Fruit fly (Drosophila melanogaster): ENCODE measurements around the gene Marcal1.

Gene Marcal1

dm6 chr2L:5000919-5001581 lies 45.7 kb downstream of the Marcal1 start (continued):
- no peak for TF ChIP-seq Hey (tag; optimal IDR thresholded peaks at IDR 0.05)
- TF ChIP-seq D (optimal IDR thresholded peaks at IDR 0.05), result peak; percentile 57
- TF ChIP-seq D (GFP tag; optimal IDR thresholded peaks at IDR 0.05), result no peak
- TF ChIP-seq tup (GFP tag; optimal IDR thresholded peaks at IDR 0.05), result no peak
- TF ChIP-seq eve (GFP tag; optimal IDR thresholded peaks at IDR 0.05), result peak in 1 of 2 experiments; percentile 44
- no peak for TF ChIP-seq odd (GFP tag; optimal IDR thresholded peaks at IDR 0.05)
- no peak for TF ChIP-seq pfk (GFP tag; optimal IDR thresholded peaks at IDR 0.05)
- TF ChIP-seq CG2875 (GFP tag; optimal IDR thresholded peaks at IDR 0.05), result peak; percentile 6
- TF ChIP-seq CG3281 (GFP tag; optimal IDR thresholded peaks at IDR 0.05), result no peak
- TF ChIP-seq NC2β (GFP tag; optimal IDR thresholded peaks at IDR 0.05), result no peak
- peak; percentile 30; the same call in 1 of the 2 replicates for TF ChIP-seq amos (GFP tag; IDR thresholded peaks at IDR 0.05; ENCODE audit: partially characterized antibody)
- no peak for TF ChIP-seq CG30431 (GFP tag; optimal IDR thresholded peaks at IDR 0.05)
- no peak for TF ChIP-seq CG6854 (GFP tag; optimal IDR thresholded peaks at IDR 0.05)
- peak in 1 of 2 experiments; percentile 100 for TF ChIP-seq Eip74EF (GFP tag; optimal IDR thresholded peaks at IDR 0.05)
- no peak for TF ChIP-seq fd96Cb (tag; optimal IDR thresholded peaks at IDR 0.05)
- no peak for TF ChIP-seq CG17385 (GFP tag; optimal IDR thresholded peaks at IDR 0.05)
- TF ChIP-seq CG10274 (GFP tag; optimal IDR thresholded peaks at IDR 0.05), result no peak
- no peak for TF ChIP-seq CG7987 (GFP tag; optimal IDR thresholded peaks at IDR 0.05)
- TF ChIP-seq stwl (tag; optimal IDR thresholded peaks at IDR 0.05), result peak; percentile 24
- TF ChIP-seq bbx (GFP tag; IDR thresholded peaks at IDR 0.05; ENCODE audit: partially characterized antibody), result peak; percentile 13; the same call in 1 of the 2 replicates
- no peak for TF ChIP-seq MTF-1 (GFP tag; optimal IDR thresholded peaks at IDR 0.05; ENCODE audit: borderline replicate concordance)
- TF ChIP-seq Kr (GFP tag; optimal IDR thresholded peaks at IDR 0.05), result no peak
- peak; percentile 36; the same call in 1 of the 2 replicates for TF ChIP-seq sens-2 (GFP tag; IDR thresholded peaks at IDR 0.05)
- no peak for TF ChIP-seq CG7786 (GFP tag; optimal IDR thresholded peaks at IDR 0.05)
- TF ChIP-seq ssp (GFP tag; IDR thresholded peaks at IDR 0.05), result no peak
- no peak for TF ChIP-seq D19A (tag; optimal IDR thresholded peaks at IDR 0.05)
- TF ChIP-seq CG10321 (GFP tag; IDR thresholded peaks at IDR 0.05), result peak; percentile 75
- peak; percentile 20 for TF ChIP-seq Nf-YC (tag; optimal IDR thresholded peaks at IDR 0.05)
- no peak for TF ChIP-seq crc (GFP tag; optimal IDR thresholded peaks at IDR 0.05)
- no peak for TF ChIP-seq prd (optimal IDR thresholded peaks at IDR 0.05)
- peak; percentile 74 for TF ChIP-seq prd (GFP tag; IDR thresholded peaks at IDR 0.05)
- no peak for TF ChIP-seq exex (tag; optimal IDR thresholded peaks at IDR 0.05)
- no peak for TF ChIP-seq Dip3 (GFP tag; optimal IDR thresholded peaks at IDR 0.05)
- peak; percentile 65; the same call in 1 of the 2 replicates for TF ChIP-seq H2.0 (GFP tag; IDR thresholded peaks at IDR 0.05)
- TF ChIP-seq B-H2 (GFP tag; optimal IDR thresholded peaks at IDR 0.05), result peak; percentile 13
- TF ChIP-seq CG1603 (tag; optimal IDR thresholded peaks at IDR 0.05), result peak; percentile 84
- peak; percentile 59; the same call in 1 of the 3 replicates for TF ChIP-seq CG34422 (GFP tag; IDR thresholded peaks at IDR 0.05)
- TF ChIP-seq sim (GFP tag; IDR thresholded peaks at IDR 0.05), result no peak
- peak; percentile 100 for TF ChIP-seq CG31365 (tag; optimal IDR thresholded peaks at IDR 0.05)
- no peak for TF ChIP-seq CG12219 (GFP tag; optimal IDR thresholded peaks at IDR 0.05)
- TF ChIP-seq E2f1 (GFP tag; IDR thresholded peaks at IDR 0.05), result peak; percentile 28
- TF ChIP-seq B-H1 (GFP tag; IDR thresholded peaks at IDR 0.05), result peak; percentile 39
- no peak for TF ChIP-seq CG31441 (GFP tag; IDR thresholded peaks at IDR 0.05)
- peak; percentile 63; the same call in 1 of the 3 replicates for TF ChIP-seq knrl (GFP tag; IDR thresholded peaks at IDR 0.05; ENCODE audit: partially characterized antibody)
- TF ChIP-seq Antp (GFP tag; optimal IDR thresholded peaks at IDR 0.05), result peak; percentile 48
- peak; percentile 29 for TF ChIP-seq CG10959 (GFP tag; IDR thresholded peaks at IDR 0.05)
- TF ChIP-seq dpn (GFP tag; optimal IDR thresholded peaks at IDR 0.05), result peak in 1 of 2 experiments; percentile 4
- TF ChIP-seq Ets65A (GFP tag), result peak; percentile 73
- 0 out of 2 replicates have a peak, but pooled peaks have one; percentile 36 for TF ChIP-seq unc-4 (GFP tag; IDR thresholded peaks at IDR 0.05; ENCODE audit: partially characterized antibody)

Measured in whole organism, embryonic.